Worm (Caenorhabditis elegans) whole organism, L1 larva: ENCODE results near the gene icln-1.

Experiments
- aly-2 ChIP-seq: fragments of 150-350 bp; optimal IDR thresholded peaks from 2 replicates; lab custom pipeline; 2014; ENCODE audit warnings: missing biosample characterization, missing genetic modification characterization
- ama-1 ChIP-seq: fragments of 150-350 bp; optimal IDR thresholded peaks from 2 replicates; lab custom pipeline; 2014
- ceh-82 ChIP-seq, 3 experiments: fragments of 150-350 bp in 1 of 3; sonication (generic microtip) in 2 of 3; optimal IDR thresholded peaks; 2 replicates each; lab custom pipeline; 2014 to 2017; ENCODE audit warnings: missing biosample characterization in 3 of 3, missing genetic modification characterization in 3 of 3
- elt-2 ChIP-seq: sonication (generic microtip); optimal IDR thresholded peaks from 2 replicates; lab custom pipeline; 2016; ENCODE audit warnings: missing genetic modification characterization, mild to moderate bottlenecking, inconsistent platforms, missing compliant biosample characterization, missing genetic modification reagents
- lin-39 ChIP-seq: fragments of 150-350 bp; optimal IDR thresholded peaks from 2 replicates; lab custom pipeline; 2014; ENCODE audit warnings: missing biosample characterization, missing genetic modification reagents, missing genetic modification characterization
- nhr-237 ChIP-seq: fragments of 150-350 bp; optimal IDR thresholded peaks from 2 replicates; lab custom pipeline; 2014; ENCODE audit warnings: missing biosample characterization, missing genetic modification characterization
- nhr-85 ChIP-seq: sonication (generic microtip); peaks from one replicate; lab custom pipeline; 2016; ENCODE audit warnings: missing genetic modification characterization, inconsistent platforms, missing compliant biosample characterization
- skn-1 ChIP-seq: fragments of 150-350 bp; optimal IDR thresholded peaks from 2 replicates; lab custom pipeline; 2014; ENCODE audit warnings: missing biosample characterization, missing genetic modification characterization
- sup-37 ChIP-seq: fragments of 200-800 bp; sonication (Bioruptor generic); optimal IDR thresholded peaks from 2 replicates; lab custom pipeline; 2018; ENCODE audit warnings: mild to moderate bottlenecking, missing genetic modification characterization, missing compliant biosample characterization
- zag-1 ChIP-seq: fragments of 150-350 bp; optimal IDR thresholded peaks from 2 replicates; lab custom pipeline; 2014; ENCODE audit warnings: missing biosample characterization, missing genetic modification characterization

DNA sequence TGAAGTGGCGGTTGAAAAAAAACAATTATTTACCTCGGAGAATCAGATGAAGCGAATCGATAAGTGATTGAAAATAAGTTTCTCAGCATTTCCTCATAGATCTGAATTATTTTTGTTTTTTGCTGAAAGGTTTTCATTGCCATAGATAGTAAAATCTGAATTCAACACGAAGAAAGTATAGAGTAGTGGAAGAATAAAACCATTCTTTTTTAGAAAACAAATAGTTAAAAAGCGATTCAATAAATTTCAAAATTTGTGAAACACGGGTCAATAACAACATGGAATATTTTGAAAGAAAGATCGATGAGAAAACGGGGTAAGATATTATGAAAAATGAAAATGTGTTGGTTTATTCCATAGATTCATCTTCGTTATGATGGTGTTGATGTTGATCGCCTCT, 1.1 kb downstream of the icln-1 start, which contains the start of gene mrpl-42:
- TF ChIP-seq nhr-237 (tag; lab: Kevin White, UChicago) (no peak), zag-1 (tag; lab: Kevin White, UChicago) (no peak), ceh-82 (tag; optimal IDR thresholded peaks at IDR 0.05; lab: Kevin White, UChicago) (no peak), lin-39 (tag; lab: Kevin White, UChicago) (no peak), sup-37 (GFP tag; lab: Kevin White, UChicago) (no peak), aly-2 (tag; lab: Kevin White, UChicago) (no peak), nhr-85 (tag; lab: Kevin White, UChicago) (no peak), skn-1 (no peak), elt-2 (tag; lab: Kevin White, UChicago) (no peak), ama-1 (lab: Kevin White, UChicago) (no peak)
